Worm (Caenorhabditis elegans) whole organism, L2 larva: ENCODE results near the gene ncr-1.
A peak's percentile ranks its signal among the peaks of the same experiment; 100 is the strongest.

ENCODE experiments used
- C34F6.9 ChIP-seq: fragments of 150-350 bp; optimal IDR thresholded peaks from 2 replicates; lab custom pipeline; 2014; ENCODE audit warnings: missing biosample characterization, missing genetic modification characterization
- F13H6.1 ChIP-seq: sonication (generic microtip); optimal IDR thresholded peaks from 2 replicates; lab custom pipeline; 2016; ENCODE audit warnings: missing genetic modification characterization, missing compliant biosample characterization
- R02D3.7 ChIP-seq: fragments of 150-350 bp; optimal IDR thresholded peaks from 2 replicates; lab custom pipeline; 2014; ENCODE audit warnings: missing biosample characterization, missing genetic modification characterization
- ZK546.5 ChIP-seq: sonication (generic microtip); optimal IDR thresholded peaks from 2 replicates; lab custom pipeline; 2017; ENCODE audit warnings: missing biosample characterization, missing genetic modification characterization
- aly-2 ChIP-seq: fragments of 150-350 bp; optimal IDR thresholded peaks from 2 replicates; lab custom pipeline; 2014; ENCODE audit warnings: missing biosample characterization, missing genetic modification characterization
- ama-1 ChIP-seq: fragments of 150-350 bp; optimal IDR thresholded peaks from 2 replicates; lab custom pipeline; 2018; ENCODE audit warnings: inconsistent platforms
- blmp-1 ChIP-seq: sonication (generic microtip); optimal IDR thresholded peaks from 2 replicates; lab custom pipeline; 2017; ENCODE audit warnings: missing genetic modification characterization, mild to moderate bottlenecking, missing compliant biosample characterization, antibody characterized with exemption, moderate library complexity; ENCODE audit not compliant: insufficient read depth
- ceh-16 ChIP-seq: fragments of 150-350 bp; optimal IDR thresholded peaks from 2 replicates; lab custom pipeline; 2014; ENCODE audit warnings: missing biosample characterization, missing genetic modification characterization
- ceh-82 ChIP-seq: fragments of 150-350 bp; optimal IDR thresholded peaks from 2 replicates; lab custom pipeline; 2014; ENCODE audit warnings: missing biosample characterization, missing genetic modification characterization
- crh-2 ChIP-seq: sonication (generic microtip); optimal IDR thresholded peaks from 2 replicates; lab custom pipeline; 2017; ENCODE audit warnings: missing biosample characterization, missing genetic modification characterization
- dmd-4 ChIP-seq: sonication (generic microtip); optimal IDR thresholded peaks from 2 replicates; lab custom pipeline; 2017; ENCODE audit warnings: missing biosample characterization, missing genetic modification characterization
- egl-27 ChIP-seq: sonication (generic microtip); optimal IDR thresholded peaks from 3 replicates; lab custom pipeline; 2017; ENCODE audit warnings: missing biosample characterization, missing genetic modification reagents, missing genetic modification characterization
- elt-1 ChIP-seq: fragments of 150-350 bp; optimal IDR thresholded peaks from 2 replicates; lab custom pipeline; 2014; ENCODE audit warnings: missing biosample characterization, missing genetic modification characterization
- elt-3 ChIP-seq: sonication (generic microtip); optimal IDR thresholded peaks from 2 replicates; lab custom pipeline; 2017; ENCODE audit warnings: missing biosample characterization, missing genetic modification characterization
- fos-1 ChIP-seq: fragments of 150-350 bp; optimal IDR thresholded peaks from 2 replicates; lab custom pipeline; 2014; ENCODE audit warnings: missing biosample characterization, missing genetic modification characterization
- gmeb-1 ChIP-seq: fragments of 150-350 bp; optimal IDR thresholded peaks from 2 replicates; lab custom pipeline; 2014; ENCODE audit warnings: missing biosample characterization, missing genetic modification characterization
- lin-11 ChIP-seq: fragments of 150-350 bp; sonication (generic microtip); optimal IDR thresholded peaks from 2 replicates; lab custom pipeline; 2014; ENCODE audit warnings: missing biosample characterization, missing genetic modification characterization, inconsistent platforms, mixed read lengths
- lin-13 ChIP-seq: fragments of 150-350 bp; optimal IDR thresholded peaks from 2 replicates; lab custom pipeline; 2014; ENCODE audit warnings: missing biosample characterization, missing genetic modification reagents, missing genetic modification characterization
- lin-39 ChIP-seq: fragments of 150-350 bp; optimal IDR thresholded peaks from 2 replicates; lab custom pipeline; 2014; ENCODE audit warnings: missing biosample characterization, missing genetic modification reagents, missing genetic modification characterization
- lsy-2 ChIP-seq, 2 experiments: fragments of 150-350 bp in 1 of 2; sonication (generic microtip) in 1 of 2; optimal IDR thresholded peaks; 2 replicates each; lab custom pipeline; 2014 to 2017; ENCODE audit warnings: missing biosample characterization in 2 of 2, missing genetic modification characterization in 2 of 2
- mab-5 ChIP-seq: fragments of 150-350 bp; optimal IDR thresholded peaks from 2 replicates; lab custom pipeline; 2014; ENCODE audit warnings: missing biosample characterization, missing genetic modification characterization
- mbf-1 ChIP-seq: sonication (generic microtip); optimal IDR thresholded peaks from 2 replicates; lab custom pipeline; 2017; ENCODE audit warnings: missing biosample characterization, missing genetic modification characterization
- mdl-1 ChIP-seq, 2 experiments: fragments of 150-350 bp in 1 of 2; sonication (generic microtip) in 1 of 2; optimal IDR thresholded peaks; 2 replicates each; lab custom pipeline; 2017; ENCODE audit warnings: missing biosample characterization in 2 of 2, missing genetic modification characterization in 2 of 2
- nhr-10 ChIP-seq: sonication (generic microtip); optimal IDR thresholded peaks from 2 replicates; lab custom pipeline; 2017; ENCODE audit warnings: missing biosample characterization, missing genetic modification characterization
- nhr-11 ChIP-seq: fragments of 150-350 bp; optimal IDR thresholded peaks from 2 replicates; lab custom pipeline; 2014; ENCODE audit warnings: missing biosample characterization, missing genetic modification characterization
- nhr-12 ChIP-seq: fragments of 150-350 bp; optimal IDR thresholded peaks from 2 replicates; lab custom pipeline; 2014; ENCODE audit warnings: missing biosample characterization, missing genetic modification characterization
- nhr-129 ChIP-seq: fragments of 150-350 bp; optimal IDR thresholded peaks from 2 replicates; lab custom pipeline; 2014; ENCODE audit warnings: missing biosample characterization, missing genetic modification characterization
- nhr-21 ChIP-seq: fragments of 150-350 bp; optimal IDR thresholded peaks from 2 replicates; lab custom pipeline; 2014; ENCODE audit warnings: missing biosample characterization, missing genetic modification characterization
- nhr-23 ChIP-seq: fragments of 150-350 bp; optimal IDR thresholded peaks from 2 replicates; lab custom pipeline; 2014; ENCODE audit warnings: missing biosample characterization, missing genetic modification reagents, missing genetic modification characterization
- nhr-237 ChIP-seq: fragments of 150-350 bp; optimal IDR thresholded peaks from 2 replicates; lab custom pipeline; 2014; ENCODE audit warnings: missing biosample characterization, missing genetic modification characterization
- nhr-25 ChIP-seq: fragments of 150-350 bp; sonication (generic microtip); optimal IDR thresholded peaks from 3 replicates; lab custom pipeline; 2014; ENCODE audit warnings: missing biosample characterization, missing genetic modification characterization
- nhr-6 ChIP-seq: fragments of 150-350 bp; optimal IDR thresholded peaks from 2 replicates; lab custom pipeline; 2014; ENCODE audit warnings: missing biosample characterization, missing genetic modification characterization
- nhr-77 ChIP-seq: fragments of 150-350 bp; optimal IDR thresholded peaks from 2 replicates; lab custom pipeline; 2014; ENCODE audit warnings: missing biosample characterization, missing genetic modification characterization
- sem-4 ChIP-seq: fragments of 150-350 bp; optimal IDR thresholded peaks from 2 replicates; lab custom pipeline; 2014; ENCODE audit warnings: missing biosample characterization, missing genetic modification reagents, missing genetic modification characterization
- skn-1 ChIP-seq: sonication (generic microtip); optimal IDR thresholded peaks from 2 replicates; lab custom pipeline; 2017; ENCODE audit warnings: missing biosample characterization, missing genetic modification characterization
- sma-3 ChIP-seq: sonication (generic microtip); optimal IDR thresholded peaks from 2 replicates; lab custom pipeline; 2016; ENCODE audit warnings: missing genetic modification reagents, missing genetic modification characterization, missing compliant biosample characterization
- sma-9 ChIP-seq, 2 experiments: fragments of 150-350 bp in 1 of 2; sonication (generic microtip) in 1 of 2; optimal IDR thresholded peaks; 2 replicates each; lab custom pipeline; 2014 to 2016; ENCODE audit warnings: missing genetic modification characterization in 2 of 2, mild to moderate bottlenecking in 1 of 2, missing biosample characterization in 1 of 2, missing compliant biosample characterization in 1 of 2, missing genetic modification reagents in 1 of 2, moderate library complexity in 1 of 2
- snpc-4 ChIP-seq: fragments of 150-350 bp; optimal IDR thresholded peaks from 2 replicates; lab custom pipeline; 2014; ENCODE audit warnings: missing biosample characterization, missing genetic modification characterization
- unc-39 ChIP-seq: fragments of 150-350 bp; optimal IDR thresholded peaks from 2 replicates; lab custom pipeline; 2014; ENCODE audit warnings: missing biosample characterization, missing genetic modification characterization
- unc-55 ChIP-seq: fragments of 150-350 bp; sonication (generic microtip); optimal IDR thresholded peaks from 3 replicates; lab custom pipeline; 2014; ENCODE audit warnings: missing biosample characterization, missing genetic modification reagents, missing genetic modification characterization
- unc-62 ChIP-seq: fragments of 150-350 bp; optimal IDR thresholded peaks from 2 replicates; lab custom pipeline; 2014; ENCODE audit warnings: missing biosample characterization, missing genetic modification reagents, missing genetic modification characterization
- zag-1 ChIP-seq: fragments of 150-350 bp; optimal IDR thresholded peaks from 2 replicates; lab custom pipeline; 2014; ENCODE audit warnings: missing biosample characterization, missing genetic modification characterization
- ztf-1 ChIP-seq: fragments of 200-800 bp; sonication (Bioruptor generic); conservative IDR thresholded peaks from 2 replicates; pipeline ENCODE4 v1.3.6; 2022; ENCODE audit warnings: missing genetic modification characterization, missing compliant biosample characterization
- ztf-4 ChIP-seq: fragments of 150-350 bp; optimal IDR thresholded peaks from 2 replicates; lab custom pipeline; 2014; ENCODE audit warnings: missing biosample characterization, missing genetic modification characterization

The ncr-1 gene

DNA sequence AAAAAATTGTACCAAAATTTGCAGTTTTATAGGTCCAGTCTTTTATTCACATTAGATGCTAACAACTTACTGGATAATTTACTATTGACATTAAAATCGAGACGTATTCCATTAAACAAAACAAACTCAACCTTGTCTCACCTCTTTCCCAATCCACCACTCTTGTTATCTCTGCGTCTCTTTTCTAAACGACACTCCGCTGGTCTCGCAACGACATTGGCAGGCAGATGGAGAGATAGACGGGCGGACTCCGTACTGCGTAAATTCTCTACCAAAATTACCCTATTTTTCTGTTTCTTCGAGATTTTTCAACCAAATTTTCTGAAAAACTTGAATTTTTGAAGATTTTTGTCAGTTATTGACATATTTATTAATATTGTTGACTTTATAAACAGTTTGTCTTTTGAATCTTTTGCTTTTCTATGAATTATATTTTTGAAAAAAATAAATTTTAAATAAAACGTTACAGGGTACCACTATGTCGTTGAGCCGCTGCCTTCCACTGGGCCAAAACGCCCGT is 19.3 kb downstream of the ncr-1 start, which contains the start of gene asb-2:
TSS of gene asb-2 (plus strand) at position 470 of the 520 bp plus-strand sequence.
- TF ChIP-seq nhr-25 (tag; lab: Kevin White, UChicago) = peak; percentile 86
- TF ChIP-seq gmeb-1 = peak; percentile 78
- peak; percentile 62 for TF ChIP-seq snpc-4 (tag; lab: Kevin White, UChicago)
- TF ChIP-seq nhr-77 (tag; lab: Kevin White, UChicago) = no peak
- peak; percentile 71 to 93 for TF ChIP-seq lsy-2 (tag; optimal IDR thresholded peaks at IDR 0.05; lab: Kevin White, UChicago)
- no peak for TF ChIP-seq unc-39 (tag; lab: Kevin White, UChicago)
- peak; percentile 94 for TF ChIP-seq nhr-129 (tag; lab: Kevin White, UChicago)
- TF ChIP-seq sma-9 (GFP tag; optimal IDR thresholded peaks at IDR 0.05; lab: Kevin White, UChicago) = peak; percentile 88
- no peak for TF ChIP-seq sma-9 (tag; optimal IDR thresholded peaks at IDR 0.05; lab: Kevin White, UChicago)
- TF ChIP-seq nhr-12 (tag; lab: Kevin White, UChicago) = no peak
- no peak for TF ChIP-seq lin-39 (tag; lab: Kevin White, UChicago)
- TF ChIP-seq crh-2 (tag; lab: Kevin White, UChicago) = peak; percentile 89
- peak; percentile 62 for TF ChIP-seq ztf-4
- TF ChIP-seq mdl-1 (tag; optimal IDR thresholded peaks at IDR 0.05; lab: Kevin White, UChicago) = no peak
- TF ChIP-seq ceh-82 (tag; lab: Kevin White, UChicago) = no peak
- TF ChIP-seq F13H6.1 (tag; lab: Kevin White, UChicago) = peak; percentile 78
- TF ChIP-seq nhr-6 (tag; lab: Kevin White, UChicago) = peak; percentile 57
- no peak for TF ChIP-seq dmd-4 (tag; lab: Kevin White, UChicago)
- peak; percentile 42 for TF ChIP-seq ceh-16
- TF ChIP-seq fos-1 (tag; lab: Kevin White, UChicago) = peak; percentile 78
- TF ChIP-seq nhr-10 (tag; lab: Kevin White, UChicago) = no peak
- TF ChIP-seq mbf-1 (tag; lab: Kevin White, UChicago) = no peak
- TF ChIP-seq elt-3 = no peak
- TF ChIP-seq skn-1 = no peak
- TF ChIP-seq blmp-1 (tag; lab: Kevin White, UChicago) = peak; percentile 43
- peak; percentile 58 for TF ChIP-seq egl-27 (tag; lab: Kevin White, UChicago)
- no peak for TF ChIP-seq ztf-1 (GFP tag; lab: Robert Waterston, UW)
- TF ChIP-seq nhr-21 (tag; lab: Kevin White, UChicago) = peak; percentile 87
- TF ChIP-seq elt-1 (tag; lab: Kevin White, UChicago) = no peak
- TF ChIP-seq C34F6.9 (tag; lab: Kevin White, UChicago) = peak; percentile 95
- TF ChIP-seq aly-2 (tag; lab: Kevin White, UChicago) = no peak
- TF ChIP-seq R02D3.7 = peak; percentile 4
- no peak for TF ChIP-seq nhr-23 (tag; lab: Kevin White, UChicago)
- peak; percentile 91 for TF ChIP-seq lin-13 (GFP tag; lab: Kevin White, UChicago)
- TF ChIP-seq lin-11 (tag; lab: Kevin White, UChicago) = peak; percentile 78
- peak; percentile 77 for TF ChIP-seq sem-4 (tag; lab: Kevin White, UChicago)
- TF ChIP-seq mab-5 (tag; lab: Kevin White, UChicago) = peak; percentile 66
- peak; percentile 90 for TF ChIP-seq sma-3 (GFP tag; lab: Kevin White, UChicago)
- peak; percentile 50 for TF ChIP-seq zag-1 (tag; lab: Kevin White, UChicago)
- TF ChIP-seq unc-55 = peak; percentile 88

DNA sequence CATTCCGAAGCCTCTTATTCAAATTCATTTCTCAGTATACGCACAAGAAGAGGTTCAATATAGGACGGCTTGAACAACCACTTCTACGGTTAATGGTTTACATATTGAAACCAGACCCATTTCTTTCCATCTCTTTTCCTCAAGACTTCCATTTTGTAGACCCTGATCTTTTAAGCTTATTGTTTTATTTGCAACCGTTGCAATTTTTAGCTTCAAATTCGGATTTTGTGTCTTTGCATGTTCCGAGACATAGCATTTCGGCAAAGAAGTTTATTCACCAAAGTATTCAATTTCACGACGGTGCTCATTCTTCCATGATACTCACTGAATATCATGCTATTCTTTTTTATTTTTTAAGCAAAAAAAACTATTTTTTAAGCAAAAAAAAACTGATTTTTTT is 22.4 kb downstream of the ncr-1 start, which contains the start of gene nmur-3:
TSS of gene nmur-3 (plus strand) at position 301 of the 400 bp plus-strand sequence.
- TF ChIP-seq unc-55 (no peak), mdl-1 (tag; optimal IDR thresholded peaks at IDR 0.05; lab: Kevin White, UChicago) (no peak), nhr-11 (no peak), F13H6.1 (tag; lab: Kevin White, UChicago) (no peak), nhr-237 (tag; lab: Kevin White, UChicago) (no peak), ztf-1 (GFP tag; lab: Robert Waterston, UW) (no peak), aly-2 (tag; lab: Kevin White, UChicago) (no peak), ama-1 (lab: Kevin White, UChicago) (no peak), nhr-12 (tag; lab: Kevin White, UChicago) (no peak), nhr-23 (tag; lab: Kevin White, UChicago) (no peak), ZK546.5 (no peak), unc-62 (no peak)
